Worm (Caenorhabditis elegans): ENCODE data around the gene C03B1.3.

DNA sequence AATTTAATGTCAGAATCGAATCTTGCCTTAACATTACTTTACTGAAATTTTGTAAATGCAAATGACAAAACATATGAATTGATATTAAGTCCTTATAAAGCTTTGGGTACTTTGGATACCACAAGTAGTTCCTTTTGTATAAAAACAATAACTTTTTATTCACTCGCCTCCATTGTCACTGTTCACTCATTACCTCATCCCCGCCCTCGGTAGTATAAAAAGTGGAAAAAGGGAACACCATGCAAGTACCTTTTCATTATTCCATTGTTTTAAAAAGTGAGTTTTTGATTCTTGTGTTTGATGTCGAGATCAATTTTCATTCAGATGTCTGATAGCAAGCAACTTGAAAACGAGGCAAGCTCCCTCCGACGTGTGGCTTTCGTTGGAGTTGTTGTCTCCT lies 31.8 kb upstream of the C03B1.3 start, which contains the start of gene col-171:
- no peak for TF ChIP-seq ZK546.5 (tag; optimal IDR thresholded peaks at IDR 0.05)
- no peak for TF ChIP-seq nhr-21 (tag; optimal IDR thresholded peaks at IDR 0.05)
- no peak for TF ChIP-seq mdl-1 (tag; optimal IDR thresholded peaks at IDR 0.05)
- no peak for TF ChIP-seq ztf-11 (tag; optimal IDR thresholded peaks at IDR 0.05)
- TF ChIP-seq dmd-4 (tag; optimal IDR thresholded peaks at IDR 0.05): no peak
- TF ChIP-seq crh-2 (tag; optimal IDR thresholded peaks at IDR 0.05): no peak
- TF ChIP-seq ama-1 (optimal IDR thresholded peaks at IDR 0.05): no peak
- TF ChIP-seq unc-62 (GFP tag; optimal IDR thresholded peaks at IDR 0.05): no peak
- no peak for TF ChIP-seq snpc-4 (tag; optimal IDR thresholded peaks at IDR 0.05)
- TF ChIP-seq nhr-77 (tag; optimal IDR thresholded peaks at IDR 0.05): no peak
